Worm (Caenorhabditis elegans) whole organism, L4 larva: ENCODE measurements around the gene F32D8.14.

Source experiments
- F26F4.8 ChIP-seq: fragments of 200-800 bp; sonication (Bioruptor generic); conservative IDR thresholded peaks from 2 replicates; pipeline ENCODE4 v1.3.6; 2022; ENCODE audit warnings: missing genetic modification characterization, missing compliant biosample characterization
- F37D6.2 ChIP-seq: sonication (generic microtip); optimal IDR thresholded peaks from 2 replicates; lab custom pipeline; 2016; ENCODE audit warnings: mild to moderate bottlenecking, missing genetic modification characterization, missing compliant biosample characterization
- R02D3.7 ChIP-seq: fragments of 150-350 bp; sonication (generic microtip); optimal IDR thresholded peaks from 3 replicates; lab custom pipeline; 2014; ENCODE audit warnings: missing biosample characterization, missing genetic modification characterization
- Y105C5A.15 ChIP-seq: fragments of 200-800 bp; sonication (Bioruptor generic); IDR thresholded peaks from 2 replicates; pipeline ENCODE4 v1.3.6; 2022; ENCODE audit warnings: missing genetic modification characterization, missing compliant biosample characterization
- Y5F2A.4 ChIP-seq: fragments of 200-800 bp; sonication (Bioruptor generic); optimal IDR thresholded peaks from 2 replicates; lab custom pipeline; 2018; ENCODE audit warnings: mild to moderate bottlenecking, missing genetic modification characterization, missing compliant biosample characterization
- aha-1 ChIP-seq: fragments of 150-350 bp; peaks from one replicate; lab custom pipeline; 2014; ENCODE audit warnings: missing biosample characterization, missing genetic modification characterization
- aly-2 ChIP-seq: sonication (generic microtip); optimal IDR thresholded peaks from 2 replicates; lab custom pipeline; 2018; ENCODE audit warnings: missing biosample characterization, missing genetic modification characterization
- arid-1 ChIP-seq: fragments of 200-800 bp; sonication (Bioruptor generic); conservative IDR thresholded peaks from 2 replicates; pipeline ENCODE4 v1.3.6; 2022; ENCODE audit warnings: missing genetic modification reagents, missing genetic modification characterization, missing compliant biosample characterization
- ceh-20 ChIP-seq: fragments of 200-800 bp; sonication (Bioruptor generic); IDR thresholded peaks from 2 replicates; pipeline ENCODE4 v1.3.6; 2022; ENCODE audit warnings: missing genetic modification reagents, missing genetic modification characterization, missing compliant biosample characterization
- ceh-28 ChIP-seq: fragments of 150-350 bp; optimal IDR thresholded peaks from 2 replicates; lab custom pipeline; 2014; ENCODE audit warnings: missing biosample characterization, missing genetic modification reagents, missing genetic modification characterization
- ceh-32 ChIP-seq: sonication (generic microtip); optimal IDR thresholded peaks from 2 replicates; lab custom pipeline; 2016; ENCODE audit warnings: mild to moderate bottlenecking, missing genetic modification characterization, missing compliant biosample characterization; ENCODE audit not compliant: poor library complexity
- ceh-82 ChIP-seq: sonication (generic microtip); optimal IDR thresholded peaks from 2 replicates; lab custom pipeline; 2017; ENCODE audit warnings: missing biosample characterization, missing genetic modification characterization
- ces-1 ChIP-seq: fragments of 150-350 bp; sonication (generic microtip); optimal IDR thresholded peaks from 4 replicates; lab custom pipeline; 2014; ENCODE audit warnings: missing biosample characterization, missing genetic modification reagents, missing genetic modification characterization
- cey-2 ChIP-seq: sonication (generic microtip); optimal IDR thresholded peaks from 3 replicates; lab custom pipeline; 2017; ENCODE audit warnings: missing genetic modification characterization, mild to moderate bottlenecking, missing compliant biosample characterization, antibody characterized with exemption, borderline replicate concordance; ENCODE audit not compliant: insufficient read depth
- ctbp-1 ChIP-seq: fragments of 200-800 bp; sonication (Bioruptor generic); IDR thresholded peaks from 2 replicates; pipeline ENCODE4 v1.3.6; 2022; ENCODE audit warnings: missing genetic modification reagents, missing genetic modification characterization, missing compliant biosample characterization
- daf-16 ChIP-seq, 3 experiments: sonication (generic microtip); optimal IDR thresholded peaks; 2 replicates each; lab custom pipeline; 2016 to 2017; ENCODE audit warnings: missing genetic modification characterization in 3 of 3, missing genetic modification reagents in 3 of 3, mild to moderate bottlenecking in 2 of 3, missing compliant biosample characterization in 2 of 3, missing biosample characterization in 1 of 3, moderate library complexity in 1 of 3
- dmd-9 ChIP-seq: fragments of 200-800 bp; sonication (Bioruptor generic); IDR thresholded peaks from 2 replicates; pipeline ENCODE4 v1.3.6; 2022; ENCODE audit warnings: missing genetic modification reagents, missing genetic modification characterization, missing compliant biosample characterization
- dpl-1 ChIP-seq: fragments of 150-350 bp; optimal IDR thresholded peaks from 2 replicates; lab custom pipeline; 2014; ENCODE audit warnings: missing biosample characterization, missing genetic modification reagents, missing genetic modification characterization
- dve-1 ChIP-seq: sonication (generic microtip); optimal IDR thresholded peaks from 2 replicates; lab custom pipeline; 2017; ENCODE audit warnings: antibody characterized with exemption, mild to moderate bottlenecking, missing genetic modification characterization, missing compliant biosample characterization; ENCODE audit not compliant: insufficient read depth
- egl-27 ChIP-seq: sonication (generic microtip); optimal IDR thresholded peaks from 3 replicates; lab custom pipeline; 2017; ENCODE audit warnings: missing biosample characterization, missing genetic modification reagents, missing genetic modification characterization
- fkh-10 ChIP-seq: fragments of 150-350 bp; optimal IDR thresholded peaks from 2 replicates; lab custom pipeline; 2014; ENCODE audit warnings: missing biosample characterization, missing genetic modification reagents, missing genetic modification characterization
- fos-1 ChIP-seq: fragments of 150-350 bp; optimal IDR thresholded peaks from 2 replicates; lab custom pipeline; 2014; ENCODE audit warnings: missing biosample characterization, missing genetic modification characterization
- gei-8 ChIP-seq: fragments of 200-800 bp; sonication (Bioruptor generic); optimal IDR thresholded peaks from 2 replicates; lab custom pipeline; 2018; ENCODE audit warnings: mild to moderate bottlenecking, missing genetic modification characterization, missing compliant biosample characterization
- hif-1 ChIP-seq, 2 experiments: sonication (generic microtip); optimal IDR thresholded peaks; 2 replicates each; lab custom pipeline; 2016 to 2017; ENCODE audit warnings: missing compliant biosample characterization in 2 of 2, missing genetic modification characterization in 2 of 2, missing genetic modification reagents in 2 of 2, missing genotype in 2 of 2, mild to moderate bottlenecking in 1 of 2
- hlh-30 ChIP-seq: sonication (generic microtip); optimal IDR thresholded peaks from 2 replicates; lab custom pipeline; 2017; ENCODE audit warnings: antibody characterized with exemption, mild to moderate bottlenecking, missing genetic modification characterization, missing compliant biosample characterization; ENCODE audit not compliant: insufficient read depth
- hmg-1.1 ChIP-seq: fragments of 200-800 bp; sonication (Bioruptor generic); IDR thresholded peaks from 2 replicates; pipeline ENCODE4 v1.3.6; 2022; ENCODE audit warnings: missing genetic modification reagents, missing genetic modification characterization, missing compliant biosample characterization
- jun-1 ChIP-seq: fragments of 150-350 bp; optimal IDR thresholded peaks from 2 replicates; lab custom pipeline; 2014; ENCODE audit warnings: missing biosample characterization, missing genetic modification reagents, missing genetic modification characterization
- lin-13 ChIP-seq: fragments of 150-350 bp; optimal IDR thresholded peaks from 2 replicates; lab custom pipeline; 2014; ENCODE audit warnings: missing biosample characterization, missing genetic modification reagents, missing genetic modification characterization
- lin-15B ChIP-seq: fragments of 150-350 bp; sonication (generic microtip); optimal IDR thresholded peaks from 3 replicates; lab custom pipeline; 2014; ENCODE audit warnings: missing biosample characterization, missing genetic modification characterization
- lin-38 ChIP-seq: fragments of 200-800 bp; sonication (Bioruptor generic); IDR thresholded peaks from 2 replicates; pipeline ENCODE4 v1.3.6; 2022; ENCODE audit warnings: missing genetic modification reagents, missing genetic modification characterization, missing compliant biosample characterization
- lsy-2 ChIP-seq, 2 experiments: fragments of 150-350 bp in 1 of 2; sonication (generic microtip) in 1 of 2; optimal IDR thresholded peaks; 2 replicates each; lab custom pipeline; 2014 to 2017; ENCODE audit warnings: missing biosample characterization in 2 of 2, missing genetic modification characterization in 2 of 2
- madf-5 ChIP-seq, 2 experiments: fragments of 200-800 bp; sonication (Bioruptor generic); IDR thresholded peaks; 2 replicates each; pipeline ENCODE4 v1.3.6; 2022; ENCODE audit warnings: missing compliant biosample characterization in 2 of 2, missing genetic modification characterization in 2 of 2
- mdl-1 ChIP-seq, 2 experiments: fragments of 150-350 bp in 1 of 2; sonication (generic microtip) in 1 of 2; optimal IDR thresholded peaks; 2 replicates each; lab custom pipeline; 2014 to 2017; ENCODE audit warnings: missing biosample characterization in 2 of 2, missing genetic modification characterization in 2 of 2
- mep-1 ChIP-seq: fragments of 150-350 bp; sonication (generic microtip); optimal IDR thresholded peaks from 3 replicates; lab custom pipeline; 2014; ENCODE audit warnings: missing biosample characterization, missing genetic modification characterization
- mes-2 ChIP-seq: sonication (generic microtip); optimal IDR thresholded peaks from 2 replicates; lab custom pipeline; 2016; ENCODE audit warnings: missing genotype, mild to moderate bottlenecking, missing genetic modification characterization, missing compliant biosample characterization; ENCODE audit not compliant: poor library complexity, severe bottlenecking
- mxl-3 ChIP-seq: fragments of 200-800 bp; sonication (Bioruptor generic); optimal IDR thresholded peaks from 2 replicates; lab custom pipeline; 2018; ENCODE audit warnings: mild to moderate bottlenecking, missing genetic modification characterization, missing compliant biosample characterization
- nhr-102 ChIP-seq: sonication (generic microtip); optimal IDR thresholded peaks from 2 replicates; lab custom pipeline; 2016; ENCODE audit warnings: mild to moderate bottlenecking, missing genetic modification characterization, moderate library complexity, missing compliant biosample characterization
- nhr-11 ChIP-seq: fragments of 150-350 bp; optimal IDR thresholded peaks from 2 replicates; lab custom pipeline; 2014; ENCODE audit warnings: missing biosample characterization, missing genetic modification characterization
- nhr-111 ChIP-seq: fragments of 200-800 bp; sonication (Bioruptor generic); optimal IDR thresholded peaks from 2 replicates; lab custom pipeline; 2018; ENCODE audit warnings: mild to moderate bottlenecking, missing genetic modification characterization, missing compliant biosample characterization
- nhr-28 ChIP-seq: fragments of 150-350 bp; optimal IDR thresholded peaks from 2 replicates; lab custom pipeline; 2014; ENCODE audit warnings: missing biosample characterization, missing genetic modification characterization
- nhr-6 ChIP-seq: fragments of 150-350 bp; optimal IDR thresholded peaks from 2 replicates; lab custom pipeline; 2014; ENCODE audit warnings: missing biosample characterization, missing genetic modification characterization
- nhr-77 ChIP-seq: fragments of 150-350 bp; optimal IDR thresholded peaks from 2 replicates; lab custom pipeline; 2014; ENCODE audit warnings: missing biosample characterization, missing genetic modification characterization
- php-3 ChIP-seq: fragments of 200-800 bp; sonication (Bioruptor generic); IDR thresholded peaks from 2 replicates; pipeline ENCODE4 v1.3.6; 2022; ENCODE audit warnings: missing genetic modification reagents, missing genetic modification characterization, missing compliant biosample characterization
- rbr-2 ChIP-seq: sonication (generic microtip); optimal IDR thresholded peaks from 2 replicates; lab custom pipeline; 2016; ENCODE audit warnings: missing genotype, missing genetic modification characterization, missing compliant biosample characterization
- set-16 ChIP-seq: fragments of 200-800 bp; sonication (Bioruptor generic); IDR thresholded peaks from 2 replicates; pipeline ENCODE4 v1.3.6; 2022; ENCODE audit warnings: missing genetic modification reagents, missing genetic modification characterization, missing compliant biosample characterization
- skn-1 ChIP-seq: fragments of 150-350 bp; optimal IDR thresholded peaks from 2 replicates; lab custom pipeline; 2014; ENCODE audit warnings: missing biosample characterization, missing genetic modification characterization
- snpc-1.2 ChIP-seq: fragments of 200-800 bp; sonication (Bioruptor generic); IDR thresholded peaks from 2 replicates; pipeline ENCODE4 v1.3.6; 2022; ENCODE audit warnings: missing genetic modification reagents, missing genetic modification characterization, missing compliant biosample characterization
- tra-1 ChIP-seq: fragments of 200-800 bp; sonication (Bioruptor generic); IDR thresholded peaks from 2 replicates; pipeline ENCODE4 v1.3.6; 2022; ENCODE audit warnings: missing genetic modification reagents, missing genetic modification characterization, missing compliant biosample characterization
- unc-62 ChIP-seq, 3 experiments: fragments of 150-350 bp in 1 of 3; sonication (generic microtip); optimal IDR thresholded peaks in 2 of 3; peaks in 1 of 3; 1 replicate in 1 of 3; 2 replicates in 2 of 3; lab custom pipeline; 2014 to 2017; ENCODE audit warnings: missing biosample characterization in 3 of 3, missing genetic modification characterization in 3 of 3, missing genetic modification reagents in 3 of 3, missing genotype in 1 of 3
- zag-1 ChIP-seq: fragments of 150-350 bp; optimal IDR thresholded peaks from 2 replicates; lab custom pipeline; 2014; ENCODE audit warnings: missing biosample characterization, missing genetic modification characterization

Gene F32D8.14

DNA sequence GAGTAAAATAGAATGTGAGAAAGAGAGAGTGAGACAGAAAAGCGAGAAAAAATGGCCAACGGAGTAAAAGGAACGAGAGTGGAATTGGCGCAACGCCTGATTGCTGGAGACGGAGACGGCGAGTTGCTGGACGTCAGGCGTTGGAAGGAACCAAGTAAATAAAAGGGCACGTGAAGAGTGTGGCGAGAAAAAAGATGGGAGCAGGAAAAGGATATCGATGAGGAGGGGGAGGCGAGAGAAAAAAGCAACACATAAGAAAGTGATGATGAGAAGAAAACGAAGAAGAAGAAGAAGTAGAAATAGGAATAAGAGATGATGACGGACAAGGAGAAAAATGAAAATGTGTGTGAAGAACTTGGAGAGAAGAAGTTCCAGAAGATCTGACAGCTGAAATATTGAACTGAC is 23.1 kb downstream of the F32D8.14 start:
- TF ChIP-seq R02D3.7 (tag; lab: Kevin White, UChicago), result no peak
- TF ChIP-seq Y105C5A.15 (GFP tag; lab: Robert Waterston, UW), result no peak
- TF ChIP-seq tra-1, result peak; percentile 73
- peak; percentile 88 for TF ChIP-seq nhr-11 (tag; lab: Kevin White, UChicago)
- peak in 1 of 2 experiments; percentile 67 for TF ChIP-seq hif-1 (tag; optimal IDR thresholded peaks at IDR 0.05; lab: Kevin White, UChicago)
- TF ChIP-seq cey-2, result no peak
- peak; percentile 91 for TF ChIP-seq ctbp-1
- peak; percentile 67 for TF ChIP-seq nhr-77 (tag; lab: Kevin White, UChicago)
- peak; percentile 46 for TF ChIP-seq lin-13 (GFP tag; lab: Kevin White, UChicago)
- no peak for TF ChIP-seq snpc-1.2 (GFP tag; lab: Robert Waterston, UW)
- TF ChIP-seq ceh-20 (GFP tag; lab: Robert Waterston, UW), result peak; percentile 52; the same call in 1 of the 2 replicates
- TF ChIP-seq F26F4.8 (GFP tag; lab: Robert Waterston, UW), result no peak
- peak; percentile 87 for TF ChIP-seq hmg-1.1 (GFP tag; lab: Robert Waterston, UW)
- TF ChIP-seq dpl-1 (GFP tag; lab: Kevin White, UChicago), result peak; percentile 41
- TF ChIP-seq mdl-1 (tag; optimal IDR thresholded peaks at IDR 0.05; lab: Kevin White, UChicago), result peak; percentile 81 to 98
- TF ChIP-seq skn-1 (tag; lab: Kevin White, UChicago), result no peak
- no peak for TF ChIP-seq aly-2 (tag; lab: Kevin White, UChicago)
- no peak for TF ChIP-seq nhr-111 (GFP tag; lab: Kevin White, UChicago)
- TF ChIP-seq nhr-6, result peak; percentile 78
- peak; percentile 99 for TF ChIP-seq aha-1 (tag; lab: Kevin White, UChicago)
- peak; percentile 17 for TF ChIP-seq nhr-102 (tag; lab: Kevin White, UChicago)
- no peak for TF ChIP-seq daf-16 (GFP tag; optimal IDR thresholded peaks at IDR 0.05; lab: Kevin White, UChicago)
- peak; percentile 45 for TF ChIP-seq daf-16 (tag; optimal IDR thresholded peaks at IDR 0.05; lab: Kevin White, UChicago)
- no peak for TF ChIP-seq fos-1 (tag; lab: Kevin White, UChicago)
- peak; percentile 54 for TF ChIP-seq F37D6.2 (tag; lab: Kevin White, UChicago)
- no peak for TF ChIP-seq egl-27 (tag; lab: Kevin White, UChicago)
- TF ChIP-seq ces-1 (GFP tag; lab: Kevin White, UChicago), result peak; percentile 25
- peak; percentile 90 for TF ChIP-seq nhr-28 (tag; lab: Kevin White, UChicago)
- no peak for TF ChIP-seq lin-15B (tag; lab: Kevin White, UChicago)
- TF ChIP-seq mxl-3 (GFP tag; lab: Kevin White, UChicago), result peak; percentile 62
- TF ChIP-seq arid-1 (GFP tag; lab: Robert Waterston, UW), result no peak
- peak in 1 of 2 experiments; percentile 95 for TF ChIP-seq unc-62 (GFP tag; optimal IDR thresholded peaks at IDR 0.05 in 1 of 2; lab: Kevin White, UChicago)
- TF ChIP-seq unc-62 (tag; optimal IDR thresholded peaks at IDR 0.05; lab: Kevin White, UChicago), result no peak
- TF ChIP-seq dve-1 (tag; lab: Kevin White, UChicago), result peak; percentile 77
- peak; percentile 99 for TF ChIP-seq hlh-30 (tag; lab: Kevin White, UChicago)
- no peak for TF ChIP-seq lin-38 (GFP tag; lab: Robert Waterston, UW)
- peak; percentile 76 to 79 for TF ChIP-seq lsy-2 (tag; optimal IDR thresholded peaks at IDR 0.05; lab: Kevin White, UChicago)
- no peak for TF ChIP-seq ceh-82 (tag; lab: Kevin White, UChicago)
- TF ChIP-seq ceh-32 (tag; lab: Kevin White, UChicago), result peak; percentile 12
- peak; percentile 92 for TF ChIP-seq fkh-10 (GFP tag; lab: Kevin White, UChicago)
- peak; percentile 89 for TF ChIP-seq mep-1
- TF ChIP-seq zag-1 (tag; lab: Kevin White, UChicago), result no peak
- TF ChIP-seq dmd-9 (GFP tag; lab: Robert Waterston, UW), result no peak
- TF ChIP-seq ceh-28, result peak; percentile 20
- TF ChIP-seq rbr-2 (tag; lab: Kevin White, UChicago), result peak; percentile 75
- TF ChIP-seq php-3 (GFP tag; lab: Robert Waterston, UW), result no peak
- peak; percentile 60; the same call in 1 of the 2 replicates for TF ChIP-seq set-16 (GFP tag; lab: Robert Waterston, UW)
- TF ChIP-seq Y5F2A.4, result no peak
- TF ChIP-seq madf-5 (GFP tag; IDR thresholded peaks at IDR 0.05; lab: Robert Waterston, UW), result no peak
- TF ChIP-seq gei-8 (GFP tag; lab: Kevin White, UChicago), result peak; percentile 47
- no peak for TF ChIP-seq jun-1 (tag; lab: Kevin White, UChicago)
- TF ChIP-seq mes-2 (tag; lab: Kevin White, UChicago), result peak; percentile 53
